Fruit fly (Drosophila melanogaster) whole organism, embryonic: ENCODE results near the gene CG4467.
A peak's percentile ranks its signal among the peaks of the same experiment; 100 is the strongest.

Experiments used
- ATbp ChIP-seq: fragments of 200-800 bp; sonication (Bioruptor generic); optimal IDR thresholded peaks from 2 replicates; lab custom pipeline; 2017; ENCODE audit warnings: missing biosample characterization, mild to moderate bottlenecking, missing genetic modification characterization, missing genetic modification reagents
- Bdp1 ChIP-seq: fragments of 200-800 bp; sonication (Bioruptor generic); optimal IDR thresholded peaks from 3 replicates; lab custom pipeline; 2016; ENCODE audit warnings: missing biosample characterization, missing genetic modification characterization
- CG10321 ChIP-seq: fragments of 200-800 bp; sonication (Bioruptor generic); IDR thresholded peaks from 2 replicates; pipeline ENCODE4 v1.3.6; 2022; ENCODE audit warnings: missing biosample characterization, missing genetic modification characterization
- CG11093 ChIP-seq: fragments of 200-800 bp; sonication (Bioruptor generic); IDR thresholded peaks from 3 replicates; pipeline ENCODE4 v1.3.6; 2022; ENCODE audit warnings: missing biosample characterization, missing genetic modification characterization
- CG13296 ChIP-seq: fragments of 200-800 bp; sonication (Bioruptor generic); optimal IDR thresholded peaks from 3 replicates; lab custom pipeline; 2018; ENCODE audit warnings: missing biosample characterization, mild to moderate bottlenecking, missing genetic modification characterization
- CG1603 ChIP-seq: fragments of 200-800 bp; sonication (Bioruptor generic); optimal IDR thresholded peaks from 2 replicates; lab custom pipeline; 2019; ENCODE audit warnings: missing biosample characterization, mild to moderate bottlenecking, missing genetic modification characterization, moderate library complexity
- CG16815 ChIP-seq: fragments of 200-800 bp; sonication (Bioruptor generic); optimal IDR thresholded peaks from 3 replicates; lab custom pipeline; 2017; ENCODE audit warnings: missing biosample characterization, mild to moderate bottlenecking, missing genetic modification characterization
- CG17912 ChIP-seq: fragments of 200-800 bp; sonication (Bioruptor generic); optimal IDR thresholded peaks from 2 replicates; lab custom pipeline; 2018; ENCODE audit warnings: missing biosample characterization, mild to moderate bottlenecking, missing genetic modification characterization
- CG18619 ChIP-seq: fragments of 200-800 bp; sonication (Bioruptor generic); optimal IDR thresholded peaks from 3 replicates; lab custom pipeline; 2017; ENCODE audit warnings: missing biosample characterization, mild to moderate bottlenecking, missing genetic modification characterization
- CG2875 ChIP-seq: fragments of 200-800 bp; sonication (Bioruptor generic); optimal IDR thresholded peaks from 2 replicates; lab custom pipeline; 2017; ENCODE audit warnings: missing biosample characterization, mild to moderate bottlenecking, missing genetic modification characterization, missing genetic modification reagents
- CG30020 ChIP-seq: fragments of 200-800 bp; optimal IDR thresholded peaks from 2 replicates; lab custom pipeline; 2019; ENCODE audit warnings: missing biosample characterization, mild to moderate bottlenecking, missing genetic modification characterization, moderate library complexity
- CG30403 ChIP-seq: fragments of 200-800 bp; sonication (Bioruptor generic); optimal IDR thresholded peaks from 3 replicates; lab custom pipeline; 2016; ENCODE audit warnings: missing biosample characterization, missing genetic modification characterization
- CG4617 ChIP-seq: fragments of 200-800 bp; sonication (Bioruptor generic); optimal IDR thresholded peaks from 3 replicates; lab custom pipeline; 2016; ENCODE audit warnings: missing biosample characterization, missing genetic modification characterization, borderline replicate concordance
- CG4820 ChIP-seq: fragments of 200-800 bp; sonication (Bioruptor generic); optimal IDR thresholded peaks from 3 replicates; lab custom pipeline; 2016; ENCODE audit warnings: missing biosample characterization, missing genetic modification characterization
- CG6175 ChIP-seq: fragments of 200-800 bp; sonication (Bioruptor generic); IDR thresholded peaks from 3 replicates; pipeline ENCODE4 v1.3.6; 2022; ENCODE audit warnings: missing biosample characterization, missing genetic modification characterization
- CG7839 ChIP-seq: fragments of 200-800 bp; sonication (Bioruptor generic); optimal IDR thresholded peaks from 3 replicates; lab custom pipeline; 2018; ENCODE audit warnings: missing biosample characterization, mild to moderate bottlenecking, missing genetic modification characterization, moderate library complexity
- CG7963 ChIP-seq: fragments of 200-800 bp; sonication (Bioruptor generic); IDR thresholded peaks from 3 replicates; pipeline ENCODE4 v1.3.6; 2022; ENCODE audit warnings: missing biosample characterization, missing genetic modification characterization; ENCODE audit not compliant: partially characterized antibody
- CkIIα-i1 ChIP-seq: fragments of 200-800 bp; sonication (Bioruptor generic); IDR thresholded peaks from 2 replicates; pipeline ENCODE4 v1.3.6; 2022; ENCODE audit warnings: missing biosample characterization, missing genetic modification characterization
- Deaf1 ChIP-seq: fragments of 200-800 bp; optimal IDR thresholded peaks from 3 replicates; lab custom pipeline; 2019; ENCODE audit warnings: missing biosample characterization, mild to moderate bottlenecking, missing genetic modification characterization, moderate library complexity
- Dp ChIP-seq: fragments of 200-800 bp; sonication (Bioruptor generic); optimal IDR thresholded peaks from 2 replicates; lab custom pipeline; 2018; ENCODE audit warnings: missing biosample characterization, mild to moderate bottlenecking, missing genetic modification characterization, moderate library complexity
- Fer1 ChIP-seq: fragments of 200-800 bp; sonication (Bioruptor generic); optimal IDR thresholded peaks from 2 replicates; lab custom pipeline; 2017; ENCODE audit warnings: missing biosample characterization, mild to moderate bottlenecking, missing genetic modification characterization
- Fer3 ChIP-seq: fragments of 200-800 bp; sonication (Bioruptor generic); optimal IDR thresholded peaks from 2 replicates; lab custom pipeline; 2018; ENCODE audit warnings: missing biosample characterization, mild to moderate bottlenecking, missing genetic modification characterization, moderate library complexity
- HmgZ ChIP-seq: fragments of 200-800 bp; sonication (Bioruptor generic); optimal IDR thresholded peaks from 2 replicates; lab custom pipeline; 2018; ENCODE audit warnings: missing biosample characterization, mild to moderate bottlenecking, missing genetic modification characterization
- Hr51 ChIP-seq, 2 experiments: fragments of 200-800 bp; sonication (Bioruptor generic); optimal IDR thresholded peaks; 2 replicates in 1 of 2; 3 replicates in 1 of 2; lab custom pipeline; 2016 to 2018; ENCODE audit warnings: missing biosample characterization in 2 of 2, missing genetic modification characterization in 2 of 2, mild to moderate bottlenecking in 1 of 2, moderate library complexity in 1 of 2
- NFAT ChIP-seq: fragments of 200-800 bp; sonication (Bioruptor generic); IDR thresholded peaks from 2 replicates; pipeline ENCODE4 v1.3.6; 2022; ENCODE audit warnings: missing biosample characterization, missing genetic modification characterization
- Rx ChIP-seq: fragments of 200-800 bp; sonication (Bioruptor generic); IDR thresholded peaks from 2 replicates; pipeline ENCODE4 v1.3.6; 2022; ENCODE audit warnings: missing biosample characterization, missing genetic modification characterization
- Side ChIP-seq: fragments of 200-800 bp; sonication (Bioruptor generic); optimal IDR thresholded peaks from 2 replicates; lab custom pipeline; 2016; ENCODE audit warnings: missing biosample characterization, missing genetic modification characterization
- br ChIP-seq: fragments of >200 bp; optimal IDR thresholded peaks from 2 replicates; lab custom pipeline; 2017
- btn ChIP-seq: fragments of 200-800 bp; sonication (Bioruptor generic); optimal IDR thresholded peaks from 2 replicates; lab custom pipeline; 2016; ENCODE audit warnings: missing biosample characterization, missing genetic modification characterization
- chm ChIP-seq: fragments of 200-800 bp; sonication (Bioruptor generic); IDR thresholded peaks from 2 replicates; pipeline ENCODE4 v1.3.6; 2022; ENCODE audit warnings: missing biosample characterization, missing genetic modification characterization
- crc ChIP-seq: fragments of 200-800 bp; sonication (Bioruptor generic); optimal IDR thresholded peaks from 2 replicates; lab custom pipeline; 2016; ENCODE audit warnings: missing biosample characterization, missing genetic modification characterization
- dan ChIP-seq: fragments of 200-800 bp; sonication (Bioruptor generic); IDR thresholded peaks from 2 replicates; pipeline ENCODE4 v1.3.6; 2022; ENCODE audit warnings: missing biosample characterization, missing genetic modification characterization
- dmrt11E ChIP-seq: fragments of 200-800 bp; sonication (Bioruptor generic); optimal IDR thresholded peaks from 3 replicates; lab custom pipeline; 2018; ENCODE audit warnings: missing biosample characterization, mild to moderate bottlenecking, missing genetic modification characterization, moderate library complexity
- emc ChIP-seq: fragments of 200-800 bp; sonication (Bioruptor generic); optimal IDR thresholded peaks from 2 replicates; lab custom pipeline; 2016; ENCODE audit warnings: missing biosample characterization, missing genetic modification characterization
- fd96Cb ChIP-seq: fragments of 200-800 bp; sonication (Bioruptor generic); optimal IDR thresholded peaks from 2 replicates; lab custom pipeline; 2018; ENCODE audit warnings: missing biosample characterization, mild to moderate bottlenecking, missing genetic modification characterization, moderate library complexity
- gce ChIP-seq: fragments of 200-800 bp; sonication (Bioruptor generic); IDR thresholded peaks from 3 replicates; pipeline ENCODE4 v1.3.6; 2022; ENCODE audit warnings: missing biosample characterization, missing genetic modification characterization
- gcm2 ChIP-seq: fragments of 200-800 bp; sonication (Bioruptor generic); optimal IDR thresholded peaks from 2 replicates; lab custom pipeline; 2016; ENCODE audit warnings: missing biosample characterization, missing genetic modification characterization
- gem ChIP-seq: fragments of 200-800 bp; sonication (Bioruptor generic); optimal IDR thresholded peaks from 2 replicates; lab custom pipeline; 2019; ENCODE audit warnings: missing biosample characterization, mild to moderate bottlenecking, missing genetic modification characterization, moderate library complexity
- h ChIP-seq: fragments of >200 bp; optimal IDR thresholded peaks from 2 replicates; lab custom pipeline; 2017
- inv ChIP-seq: fragments of 200-800 bp; sonication (Bioruptor generic); IDR thresholded peaks from 2 replicates; pipeline ENCODE4 v1.3.6; 2022; ENCODE audit warnings: missing biosample characterization, missing genetic modification characterization; ENCODE audit not compliant: partially characterized antibody
- ken ChIP-seq: fragments of 200-800 bp; sonication (Bioruptor generic); IDR thresholded peaks from 3 replicates; pipeline ENCODE4 v1.3.6; 2022; ENCODE audit warnings: missing biosample characterization, missing genetic modification characterization
- klu ChIP-seq: fragments of 200-800 bp; sonication (Bioruptor generic); IDR thresholded peaks from 2 replicates; pipeline ENCODE4 v1.3.6; 2022; ENCODE audit warnings: missing biosample characterization, missing genetic modification characterization
- kni ChIP-seq: fragments of 200-800 bp; sonication (Bioruptor generic); optimal IDR thresholded peaks from 3 replicates; lab custom pipeline; 2017; ENCODE audit warnings: mild to moderate bottlenecking, missing biosample characterization, missing genetic modification reagents, missing genetic modification characterization
- lola ChIP-seq, 3 experiments: fragments of >200 bp in 2 of 3; fragments of 200-800 bp in 1 of 3; sonication (Bioruptor generic) in 1 of 3; optimal IDR thresholded peaks; 2 replicates each; lab custom pipeline; 2017 to 2019; ENCODE audit warnings: missing biosample characterization in 3 of 3, missing genetic modification characterization in 3 of 3, mild to moderate bottlenecking in 1 of 3, moderate library complexity in 1 of 3
- nau ChIP-seq: fragments of 200-800 bp; sonication (Bioruptor generic); optimal IDR thresholded peaks from 3 replicates; lab custom pipeline; 2017; ENCODE audit warnings: missing biosample characterization, mild to moderate bottlenecking, missing genetic modification characterization, missing genetic modification reagents
- nom ChIP-seq: fragments of 200-800 bp; sonication (Bioruptor generic); optimal IDR thresholded peaks from 2 replicates; lab custom pipeline; 2017; ENCODE audit warnings: missing biosample characterization, missing genetic modification characterization, mild to moderate bottlenecking, moderate library complexity, missing genetic modification reagents
- pan ChIP-seq, 4 experiments: fragments of >200 bp in 3 of 4; fragments of 200-800 bp in 1 of 4; sonication (Bioruptor generic) in 1 of 4; optimal IDR thresholded peaks in 3 of 4; IDR thresholded peaks in 1 of 4; 2 replicates each; pipeline versions ENCODE4 v1.3.6 to Lab custom; 2017 to 2022; ENCODE audit warnings: missing biosample characterization in 2 of 4, missing genetic modification characterization in 2 of 4, mixed read lengths in 1 of 4
- psq ChIP-seq: fragments of 200-800 bp; sonication (Bioruptor generic); optimal IDR thresholded peaks from 2 replicates; lab custom pipeline; 2017; ENCODE audit warnings: missing biosample characterization, missing genetic modification characterization
- sim ChIP-seq: fragments of 200-800 bp; sonication (Bioruptor generic); IDR thresholded peaks from 2 replicates; pipeline ENCODE4 v1.3.6; 2022; ENCODE audit warnings: missing biosample characterization, missing genetic modification characterization
- trem ChIP-seq: fragments of 200-800 bp; optimal IDR thresholded peaks from 3 replicates; lab custom pipeline; 2019; ENCODE audit warnings: missing biosample characterization, mild to moderate bottlenecking, missing genetic modification characterization, moderate library complexity

Gene CG4467

dm6 chr3R:23179336-23179735 is 69.4 kb downstream of the CG4467 start (continued):
- TF ChIP-seq CG30020 (tag; lab: Kevin White, UChicago) (no peak), nom (GFP tag; lab: Kevin White, UChicago) (no peak), psq (no peak), klu (GFP tag; lab: Robert Waterston, UW) (no peak), ATbp (GFP tag; lab: Kevin White, UChicago) (peak; percentile 4), CG18619 (GFP tag; lab: Kevin White, UChicago) (no peak), CG13296 (GFP tag; lab: Kevin White, UChicago) (peak; percentile 19), CG17912 (GFP tag; lab: Kevin White, UChicago) (no peak), gem (tag; lab: Kevin White, UChicago) (peak; percentile 1), Hr51 (GFP tag; optimal IDR thresholded peaks at IDR 0.05; lab: Kevin White, UChicago) (no peak), Fer1 (peak; percentile 10), CG4820 (GFP tag; lab: Kevin White, UChicago) (no peak), Fer3 (tag; lab: Kevin White, UChicago) (no peak), br (lab: Kevin White, UChicago) (no peak), CG7963 (GFP tag; lab: Robert Waterston, UW) (no peak)

- TF ChIP-seq emc (no peak), Bdp1 (GFP tag; lab: Kevin White, UChicago) (no peak), CG16815 (GFP tag; lab: Kevin White, UChicago) (no peak), trem (no peak), chm (no peak), CG10321 (GFP tag; lab: Robert Waterston, UW) (no peak), lola (GFP tag; optimal IDR thresholded peaks at IDR 0.05; lab: Kevin White, UChicago) (no peak), Hr51 (GFP tag; optimal IDR thresholded peaks at IDR 0.05; lab: Kevin White, UChicago) (no peak), btn (GFP tag; lab: Kevin White, UChicago) (no peak), CG30403 (GFP tag; lab: Kevin White, UChicago) (no peak), gce (GFP tag; lab: Robert Waterston, UW) (no peak), HmgZ (no peak), sim (GFP tag; lab: Robert Waterston, UW) (no peak), Dp (GFP tag; lab: Kevin White, UChicago) (no peak), CG2875 (GFP tag; lab: Kevin White, UChicago) (no peak), NFAT (GFP tag; lab: Robert Waterston, UW) (no peak), fd96Cb (no peak), CkIIα-i1 (GFP tag; lab: Robert Waterston, UW) (no peak), gcm2 (no peak), Side (GFP tag; lab: Kevin White, UChicago) (no peak), crc (no peak), inv (GFP tag; lab: Robert Waterston, UW) (no peak), Rx (GFP tag; lab: Robert Waterston, UW) (no peak), CG11093 (GFP tag; lab: Robert Waterston, UW) (no peak), Deaf1 (tag; lab: Kevin White, UChicago) (no peak), dmrt11E (tag; lab: Kevin White, UChicago) (no peak), nau (no peak), pan (optimal IDR thresholded peaks at IDR 0.05; lab: Kevin White, UChicago) (no peak), pan (GFP tag; optimal IDR thresholded peaks at IDR 0.05 in 1 of 2, IDR thresholded peaks at IDR 0.05 in 1 of 2) (no peak), ken (GFP tag; lab: Robert Waterston, UW) (no peak), CG7839 (tag; lab: Kevin White, UChicago) (no peak), dan (GFP tag; lab: Robert Waterston, UW) (no peak), h (lab: Kevin White, UChicago) (no peak), CG6175 (GFP tag; lab: Robert Waterston, UW) (no peak), kni (GFP tag; lab: Kevin White, UChicago) (no peak), CG1603 (tag; lab: Kevin White, UChicago) (no peak), CG4617 (no peak)
Observed at dm6 chr3R:23178052-23178591, 70.6 kb downstream of the CG4467 start.
